Fruit fly (Drosophila melanogaster) S2 (cell line): Measurements from ENCODE around the gene mop.

Source experiments
- CG8478 ChIP-seq: fragments of >200 bp; optimal IDR thresholded peaks from 2 replicates; lab custom pipeline; 2018
- CTCF ChIP-seq, 2 experiments: fragments of >200 bp; optimal IDR thresholded peaks; 2 replicates each; lab custom pipeline; 2018

mop gene

DNA sequence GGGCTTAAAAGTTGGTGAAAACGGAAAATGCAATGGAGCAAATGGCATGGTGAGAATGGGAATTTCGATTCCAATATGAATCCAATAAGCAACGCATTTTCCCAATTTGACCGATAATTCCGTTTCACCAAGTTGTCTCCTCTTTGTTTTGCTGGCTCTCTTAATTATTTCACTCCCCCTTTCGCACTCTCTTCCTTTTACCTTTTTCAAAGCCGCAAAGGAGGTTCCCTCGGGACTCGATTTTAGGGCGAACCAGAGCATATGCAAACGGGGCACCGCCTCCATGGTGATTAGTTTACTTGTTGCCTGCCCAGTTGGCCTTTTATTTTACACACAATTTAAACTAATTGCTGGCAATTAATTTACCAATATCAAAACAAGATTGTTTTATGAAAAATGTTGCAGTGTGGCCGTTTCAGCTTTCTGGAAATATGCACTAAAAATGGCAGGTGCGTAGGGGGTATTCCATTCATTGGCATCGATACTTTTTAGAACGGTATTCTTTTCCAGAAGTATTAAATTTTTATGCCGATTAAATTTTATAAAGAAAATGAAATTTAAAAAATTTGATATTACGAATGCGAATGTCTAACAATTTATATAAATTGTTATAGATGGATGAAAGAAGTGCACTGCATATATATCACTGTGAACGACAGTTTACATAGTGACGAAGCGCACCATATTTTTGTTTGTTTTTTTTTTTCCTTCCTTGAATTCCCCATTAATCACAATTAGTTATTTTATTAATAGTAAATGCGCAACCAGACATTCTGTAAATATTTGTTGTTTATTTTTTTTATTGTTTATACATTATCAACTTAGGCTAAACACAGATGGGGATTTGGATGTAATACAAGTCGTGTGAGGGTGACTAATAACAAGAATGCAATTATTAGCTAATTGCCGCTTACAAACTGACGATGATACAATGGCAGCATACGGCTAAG lies at the start of gene mop:
Gene mop (minus strand): TSS at position 419 of the 950 bp plus-strand sequence.
- TF ChIP-seq CTCF (optimal IDR thresholded peaks at IDR 0.05; lab: Kevin White, UChicago) (no peak), CG8478 (lab: Kevin White, UChicago) (no peak)

DNA sequence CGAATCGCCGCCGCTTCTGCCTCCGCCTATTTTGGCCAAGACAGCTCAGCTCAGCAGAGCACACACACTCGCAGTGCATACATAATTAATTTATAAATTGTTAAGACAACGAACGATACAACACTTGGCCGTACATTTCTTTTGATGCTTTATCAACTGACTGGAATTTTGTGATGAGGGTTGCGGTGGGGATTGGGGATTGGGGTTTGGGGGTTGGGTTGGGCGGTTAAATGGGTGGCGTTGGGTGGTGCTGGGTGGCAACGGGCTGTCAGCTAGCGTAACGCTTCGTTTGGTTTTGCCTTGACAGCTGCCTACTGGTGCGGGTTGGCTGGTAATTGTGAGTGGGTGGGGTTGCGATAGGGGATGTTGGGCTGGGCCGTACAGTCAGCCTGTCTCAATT lies 46.4 kb upstream of the mop start:
- TF ChIP-seq CTCF (optimal IDR thresholded peaks at IDR 0.05; lab: Kevin White, UChicago) (no peak), CG8478 (lab: Kevin White, UChicago) (no peak)

DNA sequence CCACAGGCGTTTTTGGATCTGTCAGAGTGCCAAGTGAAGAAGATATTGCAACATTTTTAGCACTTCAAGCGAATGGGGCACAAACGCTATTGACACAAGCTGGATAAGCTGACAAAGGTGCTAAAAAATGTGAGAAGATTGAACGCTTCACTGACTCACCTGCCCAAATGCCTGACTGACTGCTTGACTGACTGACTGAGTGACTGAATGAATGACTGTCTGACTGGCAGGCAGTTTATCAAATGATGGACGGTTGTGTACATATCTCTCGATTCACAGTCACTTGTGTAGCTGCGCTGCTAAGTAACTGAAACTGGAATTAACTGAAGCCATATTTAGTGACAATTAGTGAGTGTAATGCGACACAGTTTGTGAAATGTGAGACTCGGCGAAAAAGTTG lies 45.2 kb upstream of the mop start:
- TF ChIP-seq CG8478 (lab: Kevin White, UChicago) (no peak), CTCF (optimal IDR thresholded peaks at IDR 0.05; lab: Kevin White, UChicago) (no peak)

DNA sequence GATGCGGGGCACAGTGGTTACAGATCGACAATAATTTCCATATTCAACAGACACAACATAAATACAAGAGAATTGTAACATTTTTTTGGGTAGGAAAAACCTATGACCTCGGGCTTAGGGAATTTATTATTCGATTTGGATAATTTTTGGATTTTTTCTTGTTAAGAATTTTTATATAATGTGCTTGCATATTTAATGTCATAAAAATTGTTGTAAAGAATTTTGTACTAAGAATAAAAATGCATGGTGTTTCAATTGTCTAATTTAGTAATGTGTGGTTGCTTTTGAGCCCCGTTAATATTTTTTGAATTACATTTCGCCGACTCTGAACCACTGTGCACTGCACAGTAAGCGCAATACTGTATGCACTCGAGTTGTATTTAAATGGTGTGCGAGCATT lies 40.7 kb upstream of the mop start:
- TF ChIP-seq CTCF (optimal IDR thresholded peaks at IDR 0.05; lab: Kevin White, UChicago), result no peak
- TF ChIP-seq CG8478 (lab: Kevin White, UChicago), result no peak

DNA sequence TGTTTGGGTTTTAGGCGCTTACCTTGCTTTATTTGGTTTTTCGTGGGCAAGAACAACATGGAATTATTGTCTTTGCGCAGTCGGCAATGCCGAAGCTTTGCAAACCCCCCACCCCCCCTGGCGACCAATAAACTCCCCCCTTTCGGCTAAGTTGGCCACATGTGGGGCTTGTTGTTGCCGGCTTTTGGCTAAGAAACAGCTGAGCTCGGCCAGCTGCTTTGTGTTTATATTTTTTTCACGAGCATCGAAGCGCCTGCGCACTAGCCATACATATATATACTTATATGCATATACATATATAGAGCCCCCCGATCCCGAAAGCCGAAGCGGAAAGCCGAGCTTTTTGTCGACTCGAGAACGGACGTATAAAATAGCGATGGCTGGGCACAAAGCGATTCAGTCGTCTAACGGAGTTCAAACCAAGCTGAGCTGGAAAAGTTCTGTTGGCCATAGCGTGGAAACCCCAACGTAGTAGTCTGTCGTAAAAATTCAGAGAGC lies 28.8 kb upstream of the mop start, which contains the start of gene CG17839:
Gene CG17839 (plus strand): TSS at position 413 of the 498 bp plus-strand sequence.
- no peak for TF ChIP-seq CG8478 (lab: Kevin White, UChicago)
- TF ChIP-seq CTCF (optimal IDR thresholded peaks at IDR 0.05; lab: Kevin White, UChicago), result no peak

DNA sequence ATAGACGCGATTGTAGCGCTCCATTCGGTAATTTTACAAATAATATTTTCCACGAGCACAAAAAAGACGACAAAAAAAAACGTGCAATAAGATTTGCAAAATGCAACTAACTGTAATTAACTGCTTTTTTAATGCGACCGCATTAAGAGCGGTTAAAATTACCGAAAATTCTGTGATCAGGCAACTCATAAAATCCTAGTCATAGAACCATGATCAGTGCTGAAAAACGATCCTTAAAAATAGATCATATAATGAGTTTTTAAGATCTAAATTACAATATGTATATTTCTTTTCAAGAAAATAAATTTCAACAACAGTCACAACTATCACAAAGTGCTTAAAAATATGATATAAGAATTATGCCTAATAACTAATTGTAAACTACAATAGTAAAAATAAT lies 27.3 kb upstream of the mop start, which contains the start of gene gnu:
Gene gnu (minus strand): TSS at position 125 of the 400 bp plus-strand sequence.
- no peak for TF ChIP-seq CTCF (optimal IDR thresholded peaks at IDR 0.05; lab: Kevin White, UChicago)
- TF ChIP-seq CG8478 (lab: Kevin White, UChicago), result no peak

DNA sequence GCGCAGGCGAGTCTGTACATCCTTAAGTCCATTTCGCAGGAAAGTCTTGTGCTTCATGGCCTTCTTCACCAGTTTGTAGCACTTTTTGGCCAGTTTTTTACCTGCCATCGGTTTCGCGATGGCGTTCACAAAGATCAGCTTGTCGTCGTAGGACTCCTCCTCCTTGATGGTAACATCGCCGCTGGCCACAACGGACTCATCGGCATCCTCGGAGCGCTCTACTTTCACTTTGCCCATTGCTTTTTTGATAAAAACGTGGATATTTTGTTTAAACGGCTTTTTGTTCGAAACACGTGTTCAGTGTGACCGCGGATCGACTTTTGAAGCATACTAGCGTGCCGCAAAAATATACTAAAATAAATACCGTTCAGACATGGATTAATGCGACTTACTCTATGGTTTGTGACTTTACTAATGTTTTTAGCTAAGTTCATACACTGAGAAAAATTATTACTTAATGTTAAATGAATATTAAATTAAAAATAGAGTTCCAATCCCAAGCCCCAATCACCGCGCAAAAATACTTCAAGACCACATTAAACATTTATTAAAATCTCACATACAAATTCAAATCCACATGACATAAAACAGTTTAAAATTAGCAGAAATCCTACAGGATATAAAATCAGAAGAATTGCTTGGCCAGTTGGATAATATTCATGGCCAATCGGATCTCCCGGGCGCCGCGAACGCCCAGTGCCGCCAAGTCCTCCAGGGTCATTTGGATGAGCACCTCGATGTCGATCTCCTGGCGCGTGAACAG lies 26.1 kb upstream of the mop start, which contains the start of gene NHP2:
Gene NHP2 (minus strand): TSS at position 315 of the 763 bp plus-strand sequence.
- TF ChIP-seq CTCF (optimal IDR thresholded peaks at IDR 0.05; lab: Kevin White, UChicago) (peak in 1 of 2 experiments; percentile 34), CG8478 (lab: Kevin White, UChicago) (no peak)

DNA sequence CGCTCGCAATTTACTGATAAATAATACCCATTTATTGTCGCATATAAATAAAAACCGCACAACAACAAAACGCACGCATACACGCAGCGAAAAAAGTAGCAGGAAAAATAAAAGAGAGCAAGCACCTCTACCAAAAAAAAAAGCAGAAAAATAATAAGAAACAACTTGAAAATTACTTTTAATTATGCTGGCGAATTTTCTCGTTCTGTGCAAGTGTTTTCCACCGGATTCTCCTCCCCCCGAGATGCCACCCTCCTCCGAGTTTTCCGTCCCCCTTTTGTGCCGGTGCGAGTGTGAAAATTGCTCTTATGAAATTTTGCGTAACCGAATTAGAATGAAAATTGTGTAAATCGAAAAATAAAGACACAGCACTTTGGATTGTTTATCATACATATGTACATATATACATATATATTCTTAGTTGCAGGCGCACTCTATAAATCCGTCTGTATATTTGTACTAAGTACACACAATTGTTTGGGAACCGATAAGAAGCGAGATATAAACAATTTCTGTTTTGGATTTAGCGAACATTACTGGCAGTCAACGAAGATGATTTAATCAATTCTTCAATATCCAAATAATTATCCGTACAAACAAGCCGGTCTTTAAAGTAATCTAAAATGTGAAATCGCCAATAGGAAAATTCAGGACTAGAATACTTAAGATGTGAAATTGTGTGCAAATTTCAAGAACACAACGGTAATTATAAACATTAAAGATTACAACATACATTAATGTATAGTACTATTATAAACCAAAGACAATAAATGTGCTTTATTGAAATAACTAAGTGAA lies 15.1 kb upstream of the mop start:
- no peak for TF ChIP-seq CTCF (optimal IDR thresholded peaks at IDR 0.05; lab: Kevin White, UChicago)
- TF ChIP-seq CG8478 (lab: Kevin White, UChicago), result no peak

DNA sequence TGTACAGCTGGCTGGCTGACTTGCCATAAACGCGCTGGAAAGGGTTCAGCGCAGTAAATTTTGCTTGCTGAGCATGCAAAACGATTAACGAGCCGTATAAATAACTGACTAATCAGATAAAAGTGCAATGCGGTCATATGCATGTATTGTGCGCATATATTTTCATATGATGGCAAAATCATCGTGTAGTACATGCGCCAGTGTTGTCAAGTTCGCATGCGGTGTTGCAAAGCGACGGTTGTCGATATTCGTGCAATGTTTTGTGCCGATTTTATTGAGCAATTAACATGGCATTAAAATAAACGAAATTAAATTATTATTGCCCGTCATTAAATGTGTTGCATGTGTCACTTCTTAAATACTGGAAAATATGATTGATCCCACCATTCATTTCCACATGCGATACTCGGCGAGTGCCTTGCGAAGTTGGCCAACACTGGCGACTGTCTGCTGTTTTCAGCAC lies 14.2 kb upstream of the mop start:
- TF ChIP-seq CTCF (optimal IDR thresholded peaks at IDR 0.05; lab: Kevin White, UChicago) (peak in 1 of 2 experiments; percentile 13), CG8478 (lab: Kevin White, UChicago) (no peak)

DNA sequence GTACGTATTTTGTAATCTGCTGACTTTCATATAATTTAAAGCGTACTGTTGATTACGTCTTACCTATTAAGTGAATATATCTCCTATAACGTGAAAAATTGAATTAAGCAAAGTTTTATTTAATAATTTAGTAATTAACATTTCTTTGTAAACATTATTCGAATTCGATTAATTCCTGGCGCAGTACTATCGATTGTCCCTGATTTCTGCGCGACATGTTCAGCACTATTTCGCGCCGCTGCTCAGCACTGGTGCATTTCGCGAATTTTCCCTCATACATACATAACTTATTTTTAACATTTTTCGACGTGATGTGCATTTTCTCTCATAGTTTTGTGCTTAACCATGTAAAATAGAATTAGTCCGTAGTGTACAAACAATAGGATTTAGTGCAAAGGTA lies 13.7 kb upstream of the mop start, which contains the start of gene Helz:
Gene Helz (plus strand): TSS at position 260 of the 400 bp plus-strand sequence.
- TF ChIP-seq CG8478 (lab: Kevin White, UChicago), result no peak
- no peak for TF ChIP-seq CTCF (optimal IDR thresholded peaks at IDR 0.05; lab: Kevin White, UChicago)

DNA sequence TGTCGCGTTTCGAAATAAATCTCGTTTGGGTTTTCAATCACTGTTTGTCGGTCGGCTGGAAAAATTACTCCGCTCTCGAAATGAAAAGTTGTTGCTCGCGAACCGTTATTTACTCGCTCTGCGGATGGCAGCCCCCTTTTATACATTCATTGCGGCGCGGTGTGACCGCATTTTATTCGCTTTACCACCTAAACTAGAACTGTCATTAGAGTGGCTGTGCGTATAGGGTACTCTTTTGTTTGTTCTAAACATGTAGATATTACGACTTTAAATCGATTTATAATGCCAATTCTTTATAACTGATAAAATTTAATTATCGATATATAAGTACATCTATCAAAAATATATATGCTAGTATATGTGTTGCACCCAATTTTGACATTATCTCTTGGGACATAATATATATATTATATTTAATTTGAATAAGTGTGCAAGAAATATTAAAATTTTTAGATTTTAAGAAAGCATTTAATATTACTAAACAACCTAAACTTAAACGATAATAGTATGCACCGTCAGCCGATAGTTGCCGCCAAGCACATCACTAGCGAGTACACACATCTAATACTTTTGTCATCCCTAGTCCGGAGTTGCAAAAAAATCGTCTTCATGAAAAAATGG lies 10.4 kb upstream of the mop start, which contains the start of the genes bmm and Tdrd3:
Gene bmm (minus strand): TSS at position 183 of the 621 bp plus-strand sequence.
Gene Tdrd3 (plus strand): TSS at position 562 of the 621 bp plus-strand sequence.
- no peak for TF ChIP-seq CTCF (optimal IDR thresholded peaks at IDR 0.05; lab: Kevin White, UChicago)

DNA sequence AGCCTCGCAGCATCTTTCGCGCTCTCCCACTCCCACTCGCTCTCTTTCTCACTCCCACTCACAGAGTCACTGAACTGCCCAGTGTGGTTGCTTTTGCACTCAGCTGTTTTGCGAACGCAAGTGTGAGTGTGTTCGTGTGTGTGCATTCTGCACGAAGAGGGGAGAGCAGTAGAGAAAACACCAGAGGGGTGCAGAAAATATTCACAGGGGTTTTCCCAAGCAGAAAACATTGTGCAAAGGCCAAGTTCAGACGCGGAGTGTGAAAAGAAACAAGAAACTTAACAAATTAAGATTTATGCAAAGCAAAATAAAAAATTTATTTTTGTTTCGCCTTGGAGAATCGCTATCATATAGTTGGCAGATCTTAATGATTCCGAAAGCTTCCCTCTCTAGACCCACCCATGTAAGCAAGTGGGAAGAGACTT lies 9.6 kb upstream of the mop start:
- TF ChIP-seq CG8478 (lab: Kevin White, UChicago) (no peak), CTCF (optimal IDR thresholded peaks at IDR 0.05; lab: Kevin White, UChicago) (no peak)

DNA sequence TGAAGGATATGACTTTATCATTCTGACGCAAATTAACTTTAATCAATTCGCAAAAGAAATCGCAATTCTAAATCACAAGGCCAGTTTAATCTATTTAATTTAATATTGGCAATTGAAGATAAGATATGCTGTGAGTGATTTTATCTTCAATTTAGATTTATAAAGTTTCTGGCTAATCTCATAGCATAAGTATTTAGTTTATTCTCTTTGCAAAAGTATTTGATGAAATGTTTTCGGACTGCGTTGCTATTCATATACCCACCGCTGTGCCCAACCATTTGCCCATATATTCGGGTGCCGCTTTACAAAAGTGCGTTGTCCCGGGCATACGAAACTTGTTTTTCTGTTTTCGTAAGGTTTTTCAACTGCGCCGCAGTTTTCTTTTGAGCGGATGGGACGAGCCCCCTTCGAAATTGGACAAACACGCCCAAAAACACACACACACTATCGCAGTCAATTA lies 9.1 kb upstream of the mop start:
- no peak for TF ChIP-seq CG8478 (lab: Kevin White, UChicago)
- TF ChIP-seq CTCF (optimal IDR thresholded peaks at IDR 0.05; lab: Kevin White, UChicago), result no peak
